Fruit fly (Drosophila melanogaster) Kc167 (cell line): ENCODE measurements around the gene CG17778.

ENCODE experiments used
- Myc ChIP-seq: fragments of >200 bp; optimal IDR thresholded peaks from 2 replicates; lab custom pipeline; 2017; ENCODE audit warnings: missing external identifiers
- Sin3A ChIP-seq: fragments of >200 bp; optimal IDR thresholded peaks from 2 replicates; lab custom pipeline; 2018; ENCODE audit warnings: missing external identifiers
- h ChIP-seq: fragments of >200 bp; optimal IDR thresholded peaks from 3 replicates; lab custom pipeline; 2018; ENCODE audit warnings: missing external identifiers
- insv ChIP-seq: fragments of >200 bp; optimal IDR thresholded peaks from 3 replicates; lab custom pipeline; 2018; ENCODE audit warnings: missing external identifiers
- psq ChIP-seq: fragments of >200 bp; optimal IDR thresholded peaks from 2 replicates; lab custom pipeline; 2017; ENCODE audit warnings: missing external identifiers
- ttk ChIP-seq: sonication (Bioruptor generic); optimal IDR thresholded peaks from 2 replicates; lab custom pipeline; 2017; ENCODE audit warnings: missing external identifiers

DNA sequence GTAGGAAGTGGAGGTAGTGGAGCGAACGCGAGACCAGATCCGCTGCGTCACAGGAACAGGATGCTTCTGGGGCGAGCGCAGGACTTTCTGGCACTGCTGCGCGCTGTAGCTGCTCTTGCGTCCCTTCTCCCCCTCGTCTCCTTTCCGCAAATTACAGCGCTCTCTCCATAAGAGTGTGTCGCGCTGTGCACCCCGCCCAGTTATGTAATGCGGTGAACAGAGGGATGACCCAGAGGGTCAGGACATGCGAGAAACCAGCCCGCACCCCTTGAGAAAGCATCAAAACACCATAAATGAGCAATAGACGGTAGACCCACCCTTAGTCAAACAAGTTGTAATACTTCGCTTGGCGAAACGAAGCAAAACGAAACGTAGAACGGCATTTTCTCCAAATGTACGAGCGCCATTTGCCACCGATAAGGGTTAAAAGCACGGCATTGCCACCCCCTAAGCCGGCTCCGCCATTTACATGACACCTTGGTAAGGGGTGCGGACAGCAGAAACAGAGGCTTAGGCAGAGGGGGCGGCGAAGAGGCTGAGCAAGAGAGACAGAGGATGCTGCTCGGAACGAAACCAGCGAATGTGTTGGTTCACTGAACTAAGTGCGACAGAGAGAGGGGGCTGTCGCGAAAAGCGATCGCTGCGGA, 25.9 kb downstream of the CG17778 start:
- TF ChIP-seq ttk (lab: Kevin White, UChicago) (no peak), psq (lab: Kevin White, UChicago) (no peak), h (lab: Kevin White, UChicago) (no peak), Myc (lab: Kevin White, UChicago) (no peak), insv (lab: Kevin White, UChicago) (no peak), Sin3A (lab: Kevin White, UChicago) (no peak)
